Worm (Caenorhabditis elegans) whole organism, L4/young adult: ENCODE measurements around the gene C18D11.10.

Source experiments
- W03F9.2 ChIP-seq: fragments of 150-350 bp; optimal IDR thresholded peaks from 2 replicates; lab custom pipeline; 2014; ENCODE audit warnings: missing biosample characterization, missing genetic modification characterization
- him-1 ChIP-seq: sonication (generic microtip); optimal IDR thresholded peaks from 2 replicates; lab custom pipeline; 2016; ENCODE audit warnings: missing genotype, missing genetic modification reagents, missing genetic modification characterization, missing compliant biosample characterization

- TF ChIP-seq W03F9.2 (no peak), him-1 (tag; lab: Kevin White, UChicago) (no peak)
These were observed 30.2 kb upstream of the C18D11.10 start, which contains the start of gene mdt-21 for ce11 chrIII:11777321-11777720.
